In the genomic region with DNA sequence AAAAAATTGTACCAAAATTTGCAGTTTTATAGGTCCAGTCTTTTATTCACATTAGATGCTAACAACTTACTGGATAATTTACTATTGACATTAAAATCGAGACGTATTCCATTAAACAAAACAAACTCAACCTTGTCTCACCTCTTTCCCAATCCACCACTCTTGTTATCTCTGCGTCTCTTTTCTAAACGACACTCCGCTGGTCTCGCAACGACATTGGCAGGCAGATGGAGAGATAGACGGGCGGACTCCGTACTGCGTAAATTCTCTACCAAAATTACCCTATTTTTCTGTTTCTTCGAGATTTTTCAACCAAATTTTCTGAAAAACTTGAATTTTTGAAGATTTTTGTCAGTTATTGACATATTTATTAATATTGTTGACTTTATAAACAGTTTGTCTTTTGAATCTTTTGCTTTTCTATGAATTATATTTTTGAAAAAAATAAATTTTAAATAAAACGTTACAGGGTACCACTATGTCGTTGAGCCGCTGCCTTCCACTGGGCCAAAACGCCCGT, we compare ENCODE assay signal across 4 worm cellular contexts.
TF ChIP-seq lines count a peak whose summit lies in the region.

asb-2 (plus strand) TSS at position 470 of the 520 bp plus-strand sequence.

TF ChIP-seq in whole organism, L2 larva, 48 proteins besides CTCF, POLR2A, EP300 and RAD21 (continues in another document):
- peak; percentile 95 for TF ChIP-seq C34F6.9 (tag; optimal IDR thresholded peaks at IDR 0.05; lab: Kevin White, UChicago)
- TF ChIP-seq elt-1 (tag; optimal IDR thresholded peaks at IDR 0.05; lab: Kevin White, UChicago): no peak
- peak; percentile 86 for TF ChIP-seq nhr-25 (tag; optimal IDR thresholded peaks at IDR 0.05; lab: Kevin White, UChicago)
- TF ChIP-seq peb-1 (tag; optimal IDR thresholded peaks at IDR 0.05; lab: Kevin White, UChicago): no peak
- peak; percentile 88 for TF ChIP-seq unc-55 (GFP tag; optimal IDR thresholded peaks at IDR 0.05; lab: Kevin White, UChicago)
- TF ChIP-seq zag-1 (tag; optimal IDR thresholded peaks at IDR 0.05; lab: Kevin White, UChicago): peak; percentile 50
- TF ChIP-seq F13H6.1 (tag; optimal IDR thresholded peaks at IDR 0.05; lab: Kevin White, UChicago): peak; percentile 78
- TF ChIP-seq sem-4 (tag; optimal IDR thresholded peaks at IDR 0.05; lab: Kevin White, UChicago): peak; percentile 77
- peak; percentile 90 for TF ChIP-seq sma-3 (GFP tag; optimal IDR thresholded peaks at IDR 0.05; lab: Kevin White, UChicago)
- no peak for TF ChIP-seq ceh-82 (tag; optimal IDR thresholded peaks at IDR 0.05; lab: Kevin White, UChicago)
- no peak for TF ChIP-seq lin-39 (tag; optimal IDR thresholded peaks at IDR 0.05; lab: Kevin White, UChicago)
- TF ChIP-seq nhr-6 (tag; optimal IDR thresholded peaks at IDR 0.05; lab: Kevin White, UChicago): peak; percentile 57
- no peak for TF ChIP-seq unc-62 (GFP tag; optimal IDR thresholded peaks at IDR 0.05; lab: Kevin White, UChicago)
- TF ChIP-seq lin-11 (tag; optimal IDR thresholded peaks at IDR 0.05; lab: Kevin White, UChicago): peak; percentile 78
- TF ChIP-seq unc-39 (tag; optimal IDR thresholded peaks at IDR 0.05; lab: Kevin White, UChicago): no peak
- no peak for TF ChIP-seq alr-1 (tag; optimal IDR thresholded peaks at IDR 0.05; lab: Kevin White, UChicago)
- no peak for TF ChIP-seq Y55F3AM.14 (GFP tag; optimal IDR thresholded peaks at IDR 0.05; lab: Kevin White, UChicago)
- TF ChIP-seq ztf-4 (tag; optimal IDR thresholded peaks at IDR 0.05; lab: Kevin White, UChicago): peak; percentile 62
- TF ChIP-seq fos-1 (tag; optimal IDR thresholded peaks at IDR 0.05; lab: Kevin White, UChicago): peak; percentile 78
- TF ChIP-seq elt-3 (tag; optimal IDR thresholded peaks at IDR 0.05; lab: Kevin White, UChicago): no peak
- no peak for TF ChIP-seq nhr-12 (tag; optimal IDR thresholded peaks at IDR 0.05; lab: Kevin White, UChicago)
- TF ChIP-seq dmd-4 (tag; optimal IDR thresholded peaks at IDR 0.05; lab: Kevin White, UChicago): no peak

TF ChIP-seq in whole organism, L4 larva, 104 proteins besides CTCF, POLR2A, EP300 and RAD21 (continues in another document):
- peak; percentile 92 for TF ChIP-seq aha-1 (tag; lab: Kevin White, UChicago)
- no peak for TF ChIP-seq F10B5.3 (tag; optimal IDR thresholded peaks at IDR 0.05; lab: Kevin White, UChicago)
- TF ChIP-seq ceh-28 (tag; optimal IDR thresholded peaks at IDR 0.05; lab: Kevin White, UChicago): no peak
- no peak for TF ChIP-seq dmd-8 (GFP tag; IDR thresholded peaks at IDR 0.05; lab: Robert Waterston, UW)
- TF ChIP-seq nhr-28 (tag; optimal IDR thresholded peaks at IDR 0.05; lab: Kevin White, UChicago): peak; percentile 76
- TF ChIP-seq nhr-6 (tag; optimal IDR thresholded peaks at IDR 0.05; lab: Kevin White, UChicago): peak; percentile 96
- TF ChIP-seq T26A8.4 (GFP tag; IDR thresholded peaks at IDR 0.05; lab: Robert Waterston, UW): no peak; the same call in 1 of the 2 replicates
- TF ChIP-seq lin-38 (GFP tag; IDR thresholded peaks at IDR 0.05; lab: Robert Waterston, UW): peak; percentile 76
- no peak for TF ChIP-seq daf-19 (GFP tag; conservative IDR thresholded peaks at IDR 0.05; lab: Robert Waterston, UW)
- peak; percentile 41 for TF ChIP-seq zip-2 (tag; optimal IDR thresholded peaks at IDR 0.05; lab: Kevin White, UChicago)
- peak; percentile 77 for TF ChIP-seq rbr-2 (tag; optimal IDR thresholded peaks at IDR 0.05; lab: Kevin White, UChicago)
- no peak for TF ChIP-seq R02D3.7 (tag; optimal IDR thresholded peaks at IDR 0.05; lab: Kevin White, UChicago)
- no peak for TF ChIP-seq pha-4 (GFP tag; IDR thresholded peaks at IDR 0.05; lab: Robert Waterston, UW)
- peak; percentile 96 for TF ChIP-seq pha-4 (tag; optimal IDR thresholded peaks at IDR 0.05; lab: Kevin White, UChicago)
- no peak for TF ChIP-seq nhr-41 (GFP tag; IDR thresholded peaks at IDR 0.05; lab: Robert Waterston, UW)
- no peak for TF ChIP-seq F49E8.2 (tag; optimal IDR thresholded peaks at IDR 0.05; lab: Kevin White, UChicago; ENCODE audit: borderline replicate concordance)
- no peak for TF ChIP-seq lin-39 (tag; optimal IDR thresholded peaks at IDR 0.05; lab: Kevin White, UChicago)
- TF ChIP-seq daf-16 (GFP tag; optimal IDR thresholded peaks at IDR 0.05; lab: Kevin White, UChicago): peak in 1 of 2 experiments; percentile 13
- TF ChIP-seq daf-16 (tag; optimal IDR thresholded peaks at IDR 0.05; lab: Kevin White, UChicago): peak; percentile 54
- TF ChIP-seq nhr-10 (tag; optimal IDR thresholded peaks at IDR 0.05; lab: Kevin White, UChicago): no peak
- no peak for TF ChIP-seq Y75B8A.6 (GFP tag; IDR thresholded peaks at IDR 0.05; lab: Robert Waterston, UW)
- no peak for TF ChIP-seq tag-97 (GFP tag; IDR thresholded peaks at IDR 0.05; lab: Robert Waterston, UW)
- no peak for TF ChIP-seq Y105C5A.15 (GFP tag; IDR thresholded peaks at IDR 0.05; lab: Robert Waterston, UW)

TF ChIP-seq in whole organism, late embryonic, 69 proteins besides CTCF, POLR2A, EP300 and RAD21:
- TF ChIP-seq tbx-2 (tag; optimal IDR thresholded peaks at IDR 0.05; lab: Kevin White, UChicago) (peak; percentile 49), ceh-19 (GFP tag; optimal IDR thresholded peaks at IDR 0.05; lab: Kevin White, UChicago) (no peak), unc-42 (tag; optimal IDR thresholded peaks at IDR 0.05; lab: Kevin White, UChicago) (peak; percentile 8), dve-1 (tag; optimal IDR thresholded peaks at IDR 0.05; lab: Kevin White, UChicago) (peak; percentile 57), ceh-9 (tag; optimal IDR thresholded peaks at IDR 0.05; lab: Kevin White, UChicago) (no peak), rnt-1 (tag; optimal IDR thresholded peaks at IDR 0.05; lab: Kevin White, UChicago) (no peak), unc-55 (GFP tag; optimal IDR thresholded peaks at IDR 0.05; lab: Kevin White, UChicago) (peak; percentile 79), eyg-1 (tag; optimal IDR thresholded peaks at IDR 0.05; lab: Kevin White, UChicago) (no peak), nfya-1 (tag; optimal IDR thresholded peaks at IDR 0.05; lab: Kevin White, UChicago) (peak; percentile 88), odd-2 (tag; optimal IDR thresholded peaks at IDR 0.05; lab: Kevin White, UChicago) (no peak), hlh-30 (tag; optimal IDR thresholded peaks at IDR 0.05; lab: Kevin White, UChicago; ENCODE audit: insufficient read depth) (peak; percentile 6), ceh-18 (tag; optimal IDR thresholded peaks at IDR 0.05; lab: Kevin White, UChicago) (peak; percentile 47), ceh-31 (tag; optimal IDR thresholded peaks at IDR 0.05; lab: Kevin White, UChicago) (peak; percentile 17), pax-1 (tag; optimal IDR thresholded peaks at IDR 0.05; lab: Kevin White, UChicago) (peak; percentile 22), sdc-2 (tag; optimal IDR thresholded peaks at IDR 0.05; lab: Kevin White, UChicago) (peak; percentile 49), pros-1 (tag; optimal IDR thresholded peaks at IDR 0.05; lab: Kevin White, UChicago) (peak; percentile 26), elt-2 (tag; optimal IDR thresholded peaks at IDR 0.05; lab: Kevin White, UChicago) (peak; percentile 22)
TF ChIP-seq in whole organism, late embryonic: peak in this region for 12.

TF ChIP-seq in whole organism, mixed stage, embryonic, 35 proteins besides CTCF, POLR2A, EP300 and RAD21:
- peak; percentile 88 for TF ChIP-seq pha-4 (tag; optimal IDR thresholded peaks at IDR 0.05; lab: Kevin White, UChicago)
- TF ChIP-seq ces-1 (GFP tag; optimal IDR thresholded peaks at IDR 0.05; lab: Kevin White, UChicago): peak; percentile 34
- no peak for TF ChIP-seq tbx-8 (GFP tag; optimal IDR thresholded peaks at IDR 0.05; lab: Kevin White, UChicago)
- peak; percentile 39 for TF ChIP-seq ceh-39 (tag; optimal IDR thresholded peaks at IDR 0.05; lab: Kevin White, UChicago)
- no peak for TF ChIP-seq bed-3 (GFP tag; optimal IDR thresholded peaks at IDR 0.05; lab: Kevin White, UChicago)
- TF ChIP-seq unc-62 (GFP tag; optimal IDR thresholded peaks at IDR 0.05; lab: Kevin White, UChicago): peak; percentile 65
- TF ChIP-seq nhr-237 (tag; optimal IDR thresholded peaks at IDR 0.05; lab: Kevin White, UChicago): peak; percentile 77
- peak; percentile 61 for TF ChIP-seq hlh-1 (tag; optimal IDR thresholded peaks at IDR 0.05; lab: Kevin White, UChicago)
- TF ChIP-seq sptf-1 (tag; optimal IDR thresholded peaks at IDR 0.05; lab: Kevin White, UChicago): no peak
- TF ChIP-seq sem-2 (GFP tag; optimal IDR thresholded peaks at IDR 0.05; lab: Kevin White, UChicago): no peak
- TF ChIP-seq lin-13 (tag; optimal IDR thresholded peaks at IDR 0.05; lab: Kevin White, UChicago): peak; percentile 89
- peak; percentile 44 for TF ChIP-seq unc-120 (tag; optimal IDR thresholded peaks at IDR 0.05; lab: Kevin White, UChicago; ENCODE audit: poor library complexity, severe bottlenecking)
- TF ChIP-seq lsy-2 (tag; optimal IDR thresholded peaks at IDR 0.05; lab: Kevin White, UChicago): peak; percentile 78
- TF ChIP-seq mep-1 (tag; optimal IDR thresholded peaks at IDR 0.05; lab: Kevin White, UChicago): peak; percentile 95
TF ChIP-seq in whole organism, mixed stage, embryonic: peak in this region for 10.
